Fruit fly (Drosophila melanogaster): ENCODE measurements around the gene CG6675.

- TF ChIP-seq Hr96 (GFP tag; optimal IDR thresholded peaks at IDR 0.05) (no peak), CG12768 (GFP tag; optimal IDR thresholded peaks at IDR 0.05) (no peak), tj (GFP tag; optimal IDR thresholded peaks at IDR 0.05) (no peak), cnc (optimal IDR thresholded peaks at IDR 0.05) (no peak), CG7045 (GFP tag; optimal IDR thresholded peaks at IDR 0.05) (no peak), CG5204 (GFP tag; optimal IDR thresholded peaks at IDR 0.05) (no peak), Crg-1 (GFP tag; optimal IDR thresholded peaks at IDR 0.05) (no peak), toe (GFP tag; optimal IDR thresholded peaks at IDR 0.05) (no peak), kay (GFP tag; ENCODE audit: borderline replicate concordance) (no peak), CG33017 (tag; optimal IDR thresholded peaks at IDR 0.05) (no peak), pad (GFP tag; optimal IDR thresholded peaks at IDR 0.05) (no peak), cic (GFP tag; optimal IDR thresholded peaks at IDR 0.05) (no peak)
These were observed 24.2 kb downstream of the CG6675 start for dm6 chr2L:22132984-22133383.

Measured in whole organism, adult.